Worm (Caenorhabditis elegans) whole organism, mixed stage, embryonic: ENCODE measurements around the gene C28D4.5.

Experiments
- bed-3 ChIP-seq: fragments of 200-800 bp; sonication (Bioruptor generic); optimal IDR thresholded peaks from 3 replicates; lab custom pipeline; 2018; ENCODE audit warnings: mild to moderate bottlenecking, missing genetic modification characterization, moderate library complexity, missing compliant biosample characterization
- blmp-1 ChIP-seq: fragments of 150-350 bp; optimal IDR thresholded peaks from 2 replicates; lab custom pipeline; 2014; ENCODE audit warnings: missing biosample characterization, missing genetic modification characterization
- ceh-39 ChIP-seq: fragments of 150-350 bp; optimal IDR thresholded peaks from 2 replicates; lab custom pipeline; 2014; ENCODE audit warnings: missing biosample characterization, missing genetic modification characterization
- ceh-43 ChIP-seq: fragments of 200-800 bp; sonication (Bioruptor generic); optimal IDR thresholded peaks from 2 replicates; lab custom pipeline; 2018; ENCODE audit warnings: mild to moderate bottlenecking, missing genetic modification characterization, moderate library complexity, missing compliant biosample characterization
- ceh-83 ChIP-seq: fragments of 200-800 bp; sonication (Bioruptor generic); optimal IDR thresholded peaks from 2 replicates; lab custom pipeline; 2018; ENCODE audit warnings: mild to moderate bottlenecking, missing genetic modification characterization, missing compliant biosample characterization
- ces-1 ChIP-seq: fragments of 150-350 bp; optimal IDR thresholded peaks from 2 replicates; lab custom pipeline; 2014; ENCODE audit warnings: missing biosample characterization, missing genetic modification reagents, missing genetic modification characterization
- cnd-1 ChIP-seq: fragments of 200-800 bp; sonication (Bioruptor generic); optimal IDR thresholded peaks from 2 replicates; lab custom pipeline; 2018; ENCODE audit warnings: mild to moderate bottlenecking, missing genetic modification characterization, missing compliant biosample characterization
- drap-1 ChIP-seq: fragments of 200-800 bp; sonication (Bioruptor generic); optimal IDR thresholded peaks from 3 replicates; lab custom pipeline; 2018; ENCODE audit warnings: mild to moderate bottlenecking, missing genetic modification characterization, missing compliant biosample characterization
- elt-3 ChIP-seq: fragments of 150-350 bp; optimal IDR thresholded peaks from 2 replicates; lab custom pipeline; 2014; ENCODE audit warnings: missing biosample characterization, missing genetic modification characterization
- flh-1 ChIP-seq: fragments of 200-800 bp; sonication (Bioruptor generic); optimal IDR thresholded peaks from 2 replicates; lab custom pipeline; 2018; ENCODE audit warnings: mild to moderate bottlenecking, missing genetic modification characterization, moderate library complexity, missing compliant biosample characterization
- ham-2 ChIP-seq: fragments of 200-800 bp; sonication (Bioruptor generic); optimal IDR thresholded peaks from 2 replicates; lab custom pipeline; 2018; ENCODE audit warnings: mild to moderate bottlenecking, missing genetic modification characterization, missing compliant biosample characterization
- hlh-1 ChIP-seq: fragments of 150-350 bp; optimal IDR thresholded peaks from 2 replicates; lab custom pipeline; 2014; ENCODE audit warnings: missing biosample characterization, missing genetic modification reagents, missing genetic modification characterization
- lin-13 ChIP-seq: fragments of 150-350 bp; optimal IDR thresholded peaks from 2 replicates; lab custom pipeline; 2014; ENCODE audit warnings: missing biosample characterization, missing genetic modification characterization
- lin-32 ChIP-seq: fragments of 200-800 bp; sonication (Bioruptor generic); optimal IDR thresholded peaks from 2 replicates; lab custom pipeline; 2018; ENCODE audit warnings: mild to moderate bottlenecking, missing genetic modification characterization, missing compliant biosample characterization
- lsy-2 ChIP-seq: fragments of 150-350 bp; optimal IDR thresholded peaks from 2 replicates; lab custom pipeline; 2014; ENCODE audit warnings: missing biosample characterization, missing genetic modification characterization
- mab-5 ChIP-seq: fragments of 150-350 bp; optimal IDR thresholded peaks from 2 replicates; lab custom pipeline; 2014; ENCODE audit warnings: missing biosample characterization, missing genetic modification characterization
- mep-1 ChIP-seq: fragments of 150-350 bp; optimal IDR thresholded peaks from 2 replicates; lab custom pipeline; 2017; ENCODE audit warnings: missing biosample characterization, missing genetic modification reagents, missing genetic modification characterization, inconsistent platforms
- mls-2 ChIP-seq: sonication (generic microtip); optimal IDR thresholded peaks from 2 replicates; lab custom pipeline; 2016; ENCODE audit warnings: mild to moderate bottlenecking, missing genetic modification characterization, moderate library complexity, missing compliant biosample characterization
- nhr-12 ChIP-seq: fragments of 150-350 bp; optimal IDR thresholded peaks from 2 replicates; lab custom pipeline; 2014; ENCODE audit warnings: missing biosample characterization, missing genetic modification characterization
- nhr-237 ChIP-seq: fragments of 150-350 bp; optimal IDR thresholded peaks from 2 replicates; lab custom pipeline; 2014; ENCODE audit warnings: missing biosample characterization, missing genetic modification characterization
- nhr-28 ChIP-seq: fragments of 150-350 bp; optimal IDR thresholded peaks from 2 replicates; lab custom pipeline; 2014; ENCODE audit warnings: missing biosample characterization, missing genetic modification characterization
- nhr-76 ChIP-seq: sonication (generic microtip); optimal IDR thresholded peaks from 2 replicates; lab custom pipeline; 2017; ENCODE audit warnings: missing biosample characterization, missing genetic modification characterization
- pha-4 ChIP-seq: fragments of 150-350 bp; optimal IDR thresholded peaks from 2 replicates; lab custom pipeline; 2018; ENCODE audit warnings: missing biosample characterization, missing genetic modification reagents, missing genetic modification characterization
- sem-2 ChIP-seq: fragments of 200-800 bp; sonication (Bioruptor generic); optimal IDR thresholded peaks from 2 replicates; lab custom pipeline; 2018; ENCODE audit warnings: mild to moderate bottlenecking, missing genetic modification characterization, missing compliant biosample characterization
- snpc-4 ChIP-seq: fragments of 150-350 bp; optimal IDR thresholded peaks from 2 replicates; lab custom pipeline; 2014; ENCODE audit warnings: missing biosample characterization, missing genetic modification characterization
- sptf-1 ChIP-seq: sonication (generic microtip); optimal IDR thresholded peaks from 2 replicates; lab custom pipeline; 2017; ENCODE audit warnings: mild to moderate bottlenecking, missing genetic modification characterization, moderate library complexity, missing compliant biosample characterization
- tbx-8 ChIP-seq: fragments of 200-800 bp; sonication (Bioruptor generic); optimal IDR thresholded peaks from 2 replicates; lab custom pipeline; 2018; ENCODE audit warnings: mild to moderate bottlenecking, missing genetic modification characterization, moderate library complexity, missing compliant biosample characterization
- unc-120 ChIP-seq: sonication (generic microtip); optimal IDR thresholded peaks from 2 replicates; lab custom pipeline; 2017; ENCODE audit warnings: missing genetic modification characterization, missing compliant biosample characterization; ENCODE audit not compliant: poor library complexity, severe bottlenecking
- unc-39 ChIP-seq: fragments of 150-350 bp; optimal IDR thresholded peaks from 2 replicates; lab custom pipeline; 2014; ENCODE audit warnings: missing biosample characterization, missing genetic modification characterization
- unc-62 ChIP-seq: fragments of 150-350 bp; optimal IDR thresholded peaks from 2 replicates; lab custom pipeline; 2014; ENCODE audit warnings: missing biosample characterization, missing genetic modification reagents, missing genetic modification characterization
- zip-8 ChIP-seq: fragments of 150-350 bp; optimal IDR thresholded peaks from 2 replicates; lab custom pipeline; 2014; ENCODE audit warnings: missing biosample characterization, missing genetic modification characterization
- ztf-11 ChIP-seq: fragments of 150-350 bp; optimal IDR thresholded peaks from 2 replicates; lab custom pipeline; 2014; ENCODE audit warnings: missing biosample characterization, missing genetic modification characterization

The C28D4.5 gene

ce11 chrIV:9746762-9747161 lies at the start of gene C28D4.5:
Gene C28D4.5 (minus strand): TSS chrIV:9746862.
- TF ChIP-seq flh-1 (GFP tag; lab: Kevin White, UChicago) (no peak), lsy-2 (tag; lab: Kevin White, UChicago) (no peak), unc-39 (tag; lab: Kevin White, UChicago) (no peak), nhr-28 (no peak), ztf-11 (no peak), nhr-237 (tag; lab: Kevin White, UChicago) (no peak), ces-1 (GFP tag; lab: Kevin White, UChicago) (no peak), nhr-76 (tag; lab: Kevin White, UChicago) (no peak), ham-2 (GFP tag; lab: Kevin White, UChicago) (no peak), nhr-12 (tag; lab: Kevin White, UChicago) (no peak), hlh-1 (tag; lab: Kevin White, UChicago) (no peak)

DNA sequence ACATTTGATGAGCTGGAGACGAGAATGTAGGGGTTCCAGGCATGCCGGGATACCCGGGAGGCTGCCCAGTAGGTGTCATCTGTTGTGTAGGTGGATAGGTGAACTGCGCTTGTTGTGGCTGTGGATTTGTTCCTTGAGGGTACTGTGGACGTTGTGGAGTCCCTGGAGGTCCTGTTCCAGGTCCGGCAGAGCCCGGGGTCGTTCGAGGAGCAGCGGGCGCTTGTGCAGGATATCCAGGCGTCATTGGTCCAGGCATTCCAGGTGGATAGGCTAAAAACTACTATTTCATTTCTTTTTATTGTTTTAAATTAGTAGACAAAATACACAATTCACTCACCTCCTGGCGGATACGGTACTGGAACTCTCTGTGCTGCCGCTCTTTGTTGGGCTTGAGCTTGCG lies 48.6 kb upstream of the C28D4.5 start:
- no peak for TF ChIP-seq sem-2 (GFP tag; lab: Kevin White, UChicago)
- no peak for TF ChIP-seq nhr-76 (tag; lab: Kevin White, UChicago)
- no peak for TF ChIP-seq nhr-28
- TF ChIP-seq blmp-1 = no peak
- TF ChIP-seq mls-2 (tag; lab: Kevin White, UChicago) = no peak
- TF ChIP-seq ces-1 (GFP tag; lab: Kevin White, UChicago) = no peak
- TF ChIP-seq tbx-8 (GFP tag; lab: Kevin White, UChicago) = no peak
- no peak for TF ChIP-seq unc-62
- TF ChIP-seq cnd-1 = no peak
- no peak for TF ChIP-seq zip-8 (tag; lab: Kevin White, UChicago)
- TF ChIP-seq mep-1 = no peak
- no peak for TF ChIP-seq elt-3 (tag; lab: Kevin White, UChicago)
- TF ChIP-seq lin-32 (GFP tag; lab: Kevin White, UChicago) = no peak
- TF ChIP-seq ceh-83 = no peak
- no peak for TF ChIP-seq drap-1 (GFP tag; lab: Kevin White, UChicago)
- no peak for TF ChIP-seq pha-4 (tag; lab: Kevin White, UChicago)
- no peak for TF ChIP-seq ham-2 (GFP tag; lab: Kevin White, UChicago)
- TF ChIP-seq bed-3 (GFP tag; lab: Kevin White, UChicago) = no peak
- TF ChIP-seq hlh-1 (tag; lab: Kevin White, UChicago) = no peak

ce11 chrIV:9790708-9791107 lies 44.0 kb upstream of the C28D4.5 start:
- TF ChIP-seq drap-1 (GFP tag; lab: Kevin White, UChicago) = no peak
- TF ChIP-seq lin-32 (GFP tag; lab: Kevin White, UChicago) = no peak
- no peak for TF ChIP-seq unc-39 (tag; lab: Kevin White, UChicago)
- no peak for TF ChIP-seq sem-2 (GFP tag; lab: Kevin White, UChicago)
- no peak for TF ChIP-seq lin-13
- no peak for TF ChIP-seq mab-5 (tag; lab: Kevin White, UChicago)
- no peak for TF ChIP-seq nhr-12 (tag; lab: Kevin White, UChicago)
- no peak for TF ChIP-seq nhr-237 (tag; lab: Kevin White, UChicago)
- no peak for TF ChIP-seq nhr-76 (tag; lab: Kevin White, UChicago)
- TF ChIP-seq ztf-11 = no peak
- TF ChIP-seq blmp-1 = no peak
- TF ChIP-seq elt-3 (tag; lab: Kevin White, UChicago) = no peak
- no peak for TF ChIP-seq mls-2 (tag; lab: Kevin White, UChicago)
- TF ChIP-seq tbx-8 (GFP tag; lab: Kevin White, UChicago) = no peak
- no peak for TF ChIP-seq zip-8 (tag; lab: Kevin White, UChicago)
- TF ChIP-seq sptf-1 = no peak
- no peak for TF ChIP-seq nhr-28
- TF ChIP-seq ceh-39 (tag; lab: Kevin White, UChicago) = no peak

DNA sequence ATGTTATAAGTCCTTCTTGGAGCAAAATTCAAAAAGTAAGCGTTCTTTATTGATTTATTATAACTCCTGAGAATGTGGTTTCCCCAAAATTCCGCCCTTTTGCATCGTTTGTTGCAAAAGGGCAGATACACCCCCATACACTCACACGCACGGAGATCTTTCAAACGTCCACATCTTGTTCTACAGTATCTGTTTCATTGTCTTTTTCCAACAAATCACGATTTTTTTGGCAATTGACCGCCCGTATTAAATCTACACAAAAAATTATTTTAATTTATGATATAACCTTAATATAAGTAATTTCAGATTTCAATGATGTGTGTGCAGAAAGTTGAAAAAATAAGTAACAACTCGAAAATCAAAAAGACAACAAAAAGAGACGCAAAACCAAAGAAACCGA lies 42.8 kb upstream of the C28D4.5 start, which contains the start of gene T13F2.4:
TSS of gene T13F2.4 (plus strand) at position 301 of the 400 bp plus-strand sequence.
- TF ChIP-seq unc-120 (tag; lab: Kevin White, UChicago) = no peak

- TF ChIP-seq mls-2 (tag; lab: Kevin White, UChicago) (no peak), nhr-237 (tag; lab: Kevin White, UChicago) (no peak), nhr-28 (no peak), hlh-1 (tag; lab: Kevin White, UChicago) (no peak), ham-2 (GFP tag; lab: Kevin White, UChicago) (no peak), unc-39 (tag; lab: Kevin White, UChicago) (no peak), snpc-4 (no peak), ceh-43 (no peak), sptf-1 (no peak), sem-2 (GFP tag; lab: Kevin White, UChicago) (no peak)
These were observed 38.0 kb upstream of the C28D4.5 start, which contains the start of gene sre-4 for ce11 chrIV:9784689-9785088. Gene sre-4 (minus strand): TSS chrIV:9784789.
